Worm (Caenorhabditis elegans) whole organism, L4 larva: ENCODE data around the gene F16G10.3.

Experiments
- F26F4.8 ChIP-seq: fragments of 200-800 bp; sonication (Bioruptor generic); conservative IDR thresholded peaks from 2 replicates; pipeline ENCODE4 v1.3.6; 2022; ENCODE audit warnings: missing genetic modification characterization, missing compliant biosample characterization
- T20F7.1 ChIP-seq: fragments of 200-800 bp; sonication (Bioruptor generic); optimal IDR thresholded peaks from 2 replicates; lab custom pipeline; 2018; ENCODE audit warnings: mild to moderate bottlenecking, missing genetic modification characterization, missing compliant biosample characterization
- Y105C5A.15 ChIP-seq: fragments of 200-800 bp; sonication (Bioruptor generic); IDR thresholded peaks from 2 replicates; pipeline ENCODE4 v1.3.6; 2022; ENCODE audit warnings: missing genetic modification characterization, missing compliant biosample characterization
- Y5F2A.4 ChIP-seq: fragments of 200-800 bp; sonication (Bioruptor generic); optimal IDR thresholded peaks from 2 replicates; lab custom pipeline; 2018; ENCODE audit warnings: mild to moderate bottlenecking, missing genetic modification characterization, missing compliant biosample characterization
- Y75B8A.6 ChIP-seq: fragments of 200-800 bp; sonication (Bioruptor generic); IDR thresholded peaks from 2 replicates; pipeline ENCODE4 v1.3.6; 2022; ENCODE audit warnings: missing genetic modification reagents, missing genetic modification characterization, missing compliant biosample characterization
- ZK337.2 ChIP-seq: fragments of 200-800 bp; sonication (Bioruptor generic); IDR thresholded peaks from 2 replicates; pipeline ENCODE4 v1.3.6; 2022; ENCODE audit warnings: missing genetic modification reagents, missing genetic modification characterization, missing compliant biosample characterization
- aha-1 ChIP-seq: fragments of 150-350 bp; peaks from one replicate; lab custom pipeline; 2014; ENCODE audit warnings: missing biosample characterization, missing genetic modification characterization
- ceh-28 ChIP-seq: fragments of 150-350 bp; optimal IDR thresholded peaks from 2 replicates; lab custom pipeline; 2014; ENCODE audit warnings: missing biosample characterization, missing genetic modification reagents, missing genetic modification characterization
- ceh-32 ChIP-seq: sonication (generic microtip); optimal IDR thresholded peaks from 2 replicates; lab custom pipeline; 2016; ENCODE audit warnings: mild to moderate bottlenecking, missing genetic modification characterization, missing compliant biosample characterization; ENCODE audit not compliant: poor library complexity
- ceh-44 ChIP-seq: fragments of 200-800 bp; sonication (Bioruptor generic); IDR thresholded peaks from 2 replicates; pipeline ENCODE4 v1.3.6; 2022; ENCODE audit warnings: missing genetic modification reagents, missing genetic modification characterization, missing compliant biosample characterization
- ceh-62 ChIP-seq: sonication (generic microtip); optimal IDR thresholded peaks from 2 replicates; lab custom pipeline; 2017; ENCODE audit warnings: missing biosample characterization, missing genetic modification characterization
- ceh-82 ChIP-seq: sonication (generic microtip); optimal IDR thresholded peaks from 2 replicates; lab custom pipeline; 2017; ENCODE audit warnings: missing biosample characterization, missing genetic modification characterization
- ces-1 ChIP-seq: fragments of 150-350 bp; sonication (generic microtip); optimal IDR thresholded peaks from 4 replicates; lab custom pipeline; 2014; ENCODE audit warnings: missing biosample characterization, missing genetic modification reagents, missing genetic modification characterization
- daf-12 ChIP-seq: fragments of 150-350 bp; optimal IDR thresholded peaks from 2 replicates; lab custom pipeline; 2014; ENCODE audit warnings: missing biosample characterization, missing genetic modification reagents, missing genetic modification characterization
- daf-8 ChIP-seq: fragments of 200-800 bp; sonication (Bioruptor generic); IDR thresholded peaks from 2 replicates; pipeline ENCODE4 v1.3.6; 2022; ENCODE audit warnings: missing genetic modification characterization, missing compliant biosample characterization
- dmd-6 ChIP-seq: fragments of 200-800 bp; sonication (Bioruptor generic); IDR thresholded peaks from 2 replicates; pipeline ENCODE4 v1.3.6; 2022; ENCODE audit warnings: missing genetic modification reagents, missing genetic modification characterization, missing compliant biosample characterization
- hlh-30 ChIP-seq: sonication (generic microtip); optimal IDR thresholded peaks from 2 replicates; lab custom pipeline; 2017; ENCODE audit warnings: antibody characterized with exemption, mild to moderate bottlenecking, missing genetic modification characterization, missing compliant biosample characterization; ENCODE audit not compliant: insufficient read depth
- jun-1 ChIP-seq: fragments of 150-350 bp; optimal IDR thresholded peaks from 2 replicates; lab custom pipeline; 2014; ENCODE audit warnings: missing biosample characterization, missing genetic modification reagents, missing genetic modification characterization
- lim-7 ChIP-seq: fragments of 200-800 bp; sonication (Bioruptor generic); IDR thresholded peaks from 2 replicates; pipeline ENCODE4 v1.3.6; 2022; ENCODE audit warnings: missing genetic modification characterization, missing compliant biosample characterization
- lin-13 ChIP-seq: fragments of 150-350 bp; optimal IDR thresholded peaks from 2 replicates; lab custom pipeline; 2014; ENCODE audit warnings: missing biosample characterization, missing genetic modification reagents, missing genetic modification characterization
- lin-39 ChIP-seq: fragments of 150-350 bp; optimal IDR thresholded peaks from 2 replicates; lab custom pipeline; 2014; ENCODE audit warnings: missing biosample characterization, missing genetic modification reagents, missing genetic modification characterization
- nhr-11 ChIP-seq: fragments of 150-350 bp; optimal IDR thresholded peaks from 2 replicates; lab custom pipeline; 2014; ENCODE audit warnings: missing biosample characterization, missing genetic modification characterization
- nhr-111 ChIP-seq: fragments of 200-800 bp; sonication (Bioruptor generic); optimal IDR thresholded peaks from 2 replicates; lab custom pipeline; 2018; ENCODE audit warnings: mild to moderate bottlenecking, missing genetic modification characterization, missing compliant biosample characterization
- nhr-28 ChIP-seq: fragments of 150-350 bp; optimal IDR thresholded peaks from 2 replicates; lab custom pipeline; 2014; ENCODE audit warnings: missing biosample characterization, missing genetic modification characterization
- nhr-42 ChIP-seq: fragments of 200-800 bp; sonication (Bioruptor generic); IDR thresholded peaks from 2 replicates; pipeline ENCODE4 v1.3.6; 2022; ENCODE audit warnings: missing genetic modification characterization, missing compliant biosample characterization
- nhr-77 ChIP-seq: fragments of 150-350 bp; optimal IDR thresholded peaks from 2 replicates; lab custom pipeline; 2014; ENCODE audit warnings: missing biosample characterization, missing genetic modification characterization
- pha-4 ChIP-seq, 2 experiments: fragments of 150-350 bp in 1 of 2; fragments of 200-800 bp in 1 of 2; sonication (Bioruptor generic) in 1 of 2; IDR thresholded peaks in 1 of 2; optimal IDR thresholded peaks in 1 of 2; 2 replicates each; pipeline versions ENCODE4 v1.3.6 to Lab custom; 2014 to 2022; ENCODE audit warnings: missing genetic modification characterization in 2 of 2, missing genetic modification reagents in 2 of 2, missing biosample characterization in 1 of 2, missing compliant biosample characterization in 1 of 2
- php-3 ChIP-seq: fragments of 200-800 bp; sonication (Bioruptor generic); IDR thresholded peaks from 2 replicates; pipeline ENCODE4 v1.3.6; 2022; ENCODE audit warnings: missing genetic modification reagents, missing genetic modification characterization, missing compliant biosample characterization
- rbr-2 ChIP-seq: sonication (generic microtip); optimal IDR thresholded peaks from 2 replicates; lab custom pipeline; 2016; ENCODE audit warnings: missing genotype, missing genetic modification characterization, missing compliant biosample characterization
- skn-1 ChIP-seq: fragments of 150-350 bp; optimal IDR thresholded peaks from 2 replicates; lab custom pipeline; 2014; ENCODE audit warnings: missing biosample characterization, missing genetic modification characterization
- snpc-1.2 ChIP-seq: fragments of 200-800 bp; sonication (Bioruptor generic); IDR thresholded peaks from 2 replicates; pipeline ENCODE4 v1.3.6; 2022; ENCODE audit warnings: missing genetic modification reagents, missing genetic modification characterization, missing compliant biosample characterization
- spr-3 ChIP-seq: fragments of 200-800 bp; sonication (Bioruptor generic); optimal IDR thresholded peaks from 2 replicates; lab custom pipeline; 2018; ENCODE audit warnings: mild to moderate bottlenecking, missing genetic modification characterization, missing compliant biosample characterization
- unc-39 ChIP-seq: sonication (generic microtip); optimal IDR thresholded peaks from 2 replicates; lab custom pipeline; 2017; ENCODE audit warnings: missing biosample characterization, missing genetic modification characterization
- unc-62 ChIP-seq, 3 experiments: fragments of 150-350 bp in 1 of 3; sonication (generic microtip); optimal IDR thresholded peaks in 2 of 3; peaks in 1 of 3; 1 replicate in 1 of 3; 2 replicates in 2 of 3; lab custom pipeline; 2014 to 2017; ENCODE audit warnings: missing biosample characterization in 3 of 3, missing genetic modification characterization in 3 of 3, missing genetic modification reagents in 3 of 3, missing genotype in 1 of 3
- zag-1 ChIP-seq: fragments of 150-350 bp; optimal IDR thresholded peaks from 2 replicates; lab custom pipeline; 2014; ENCODE audit warnings: missing biosample characterization, missing genetic modification characterization
- zip-11 ChIP-seq: fragments of 200-800 bp; sonication (Bioruptor generic); IDR thresholded peaks from 2 replicates; pipeline ENCODE4 v1.3.6; 2022; ENCODE audit warnings: missing genetic modification characterization, missing compliant biosample characterization

The F16G10.3 gene

ce11 chrII:2353012-2353411 is 19.2 kb upstream of the F16G10.3 start, which contains the start of gene F43C11.3:
F43C11.3 (plus strand) TSS chrII:2353312.
- TF ChIP-seq nhr-28 (tag; lab: Kevin White, UChicago) (peak; percentile 43), aha-1 (tag; lab: Kevin White, UChicago) (no peak), nhr-42 (no peak), F26F4.8 (GFP tag; lab: Robert Waterston, UW) (no peak)

ce11 chrII:2354476-2354875 is 17.7 kb upstream of the F16G10.3 start, which contains the start of gene F43C11.2:
F43C11.2 (plus strand) TSS chrII:2354776.
- TF ChIP-seq ceh-44 (no peak), Y105C5A.15 (GFP tag; lab: Robert Waterston, UW) (no peak), zag-1 (tag; lab: Kevin White, UChicago) (no peak), Y75B8A.6 (GFP tag; lab: Robert Waterston, UW) (no peak), ceh-32 (tag; lab: Kevin White, UChicago) (no peak), unc-62 (GFP tag; optimal IDR thresholded peaks at IDR 0.05 in 1 of 2; lab: Kevin White, UChicago) (no peak), unc-62 (tag; optimal IDR thresholded peaks at IDR 0.05; lab: Kevin White, UChicago) (no peak), ceh-28 (tag; lab: Kevin White, UChicago) (no peak), snpc-1.2 (GFP tag; lab: Robert Waterston, UW) (no peak), nhr-111 (GFP tag; lab: Kevin White, UChicago) (no peak), zip-11 (GFP tag; lab: Robert Waterston, UW) (no peak), nhr-42 (no peak)

- no peak for TF ChIP-seq spr-3 (GFP tag; lab: Kevin White, UChicago)
- no peak for TF ChIP-seq Y5F2A.4 (GFP tag; lab: Kevin White, UChicago)
- no peak for TF ChIP-seq jun-1
- TF ChIP-seq ceh-28 (tag; lab: Kevin White, UChicago), result no peak
- TF ChIP-seq dmd-6, result no peak
- TF ChIP-seq lin-13 (GFP tag; lab: Kevin White, UChicago), result no peak
- TF ChIP-seq unc-39 (tag; lab: Kevin White, UChicago), result no peak
- no peak for TF ChIP-seq rbr-2
- no peak for TF ChIP-seq skn-1 (tag; lab: Kevin White, UChicago)
- TF ChIP-seq nhr-77, result no peak
- TF ChIP-seq hlh-30 (tag; lab: Kevin White, UChicago), result no peak
- TF ChIP-seq daf-12, result no peak
- TF ChIP-seq pha-4 (GFP tag; IDR thresholded peaks at IDR 0.05; lab: Robert Waterston, UW), result no peak
- TF ChIP-seq pha-4 (tag; optimal IDR thresholded peaks at IDR 0.05; lab: Kevin White, UChicago), result no peak
- TF ChIP-seq ces-1, result no peak
Measured at ce11 chrII:2356795-2357194, 15.4 kb upstream of the F16G10.3 start, which contains the start of gene F43C11.1. F43C11.1 (plus strand) TSS chrII:2357095.

ce11 chrII:2359965-2360364 is 12.2 kb upstream of the F16G10.3 start, which contains the start of gene F43C11.16:
F43C11.16 (minus strand) TSS chrII:2360065.
- TF ChIP-seq lim-7 (GFP tag; lab: Robert Waterston, UW), result no peak
- no peak for TF ChIP-seq ceh-82 (tag; lab: Kevin White, UChicago)
- no peak for TF ChIP-seq T20F7.1
- TF ChIP-seq ceh-62 (tag; lab: Kevin White, UChicago), result no peak
- no peak for TF ChIP-seq daf-12
- TF ChIP-seq nhr-11, result no peak
- TF ChIP-seq nhr-28 (tag; lab: Kevin White, UChicago), result no peak
- no peak for TF ChIP-seq php-3 (GFP tag; lab: Robert Waterston, UW)
- TF ChIP-seq daf-8 (GFP tag; lab: Robert Waterston, UW), result no peak
- no peak for TF ChIP-seq lin-39 (tag; lab: Kevin White, UChicago)
- no peak for TF ChIP-seq lin-13 (GFP tag; lab: Kevin White, UChicago)
- no peak for TF ChIP-seq jun-1
- TF ChIP-seq ZK337.2 (GFP tag; lab: Robert Waterston, UW), result no peak
